Worm (Caenorhabditis elegans) whole organism, midembryonic: ENCODE results near the gene C16B8.3.

Experiments used
- cog-1 ChIP-seq: sonication (generic microtip); optimal IDR thresholded peaks from 2 replicates; lab custom pipeline; 2016; ENCODE audit warnings: missing genetic modification characterization, missing compliant biosample characterization
- flt-1 ChIP-seq: fragments of 200-800 bp; sonication (Bioruptor generic); IDR thresholded peaks from 2 replicates; pipeline ENCODE4 v1.3.6; 2022; ENCODE audit warnings: missing genetic modification characterization, missing compliant biosample characterization
- klf-2 ChIP-seq: fragments of 200-800 bp; sonication (Bioruptor generic); conservative IDR thresholded peaks from 2 replicates; pipeline ENCODE4 v1.3.6; 2022; ENCODE audit warnings: missing genetic modification reagents, missing genetic modification characterization, missing compliant biosample characterization
- med-1 ChIP-seq: sonication (generic microtip); optimal IDR thresholded peaks from 2 replicates; lab custom pipeline; 2017; ENCODE audit warnings: missing genetic modification characterization, mild to moderate bottlenecking, missing compliant biosample characterization, antibody characterized with exemption, missing genetic modification reagents; ENCODE audit not compliant: insufficient read depth
- tab-1 ChIP-seq: fragments of 200-800 bp; sonication (Bioruptor generic); IDR thresholded peaks from 2 replicates; pipeline ENCODE4 v1.3.6; 2022; ENCODE audit warnings: missing genetic modification characterization, missing compliant biosample characterization
- ztf-29 ChIP-seq: fragments of 200-800 bp; sonication (Bioruptor generic); IDR thresholded peaks from 2 replicates; pipeline ENCODE4 v1.3.6; 2022; ENCODE audit warnings: missing genetic modification reagents, missing genetic modification characterization, missing compliant biosample characterization

ce11 chrX:4010383-4010782, 41.9 kb upstream of the C16B8.3 start:
- TF ChIP-seq tab-1 (GFP tag; lab: Robert Waterston, UW) (no peak), klf-2 (GFP tag; lab: Robert Waterston, UW) (no peak), ztf-29 (GFP tag; lab: Robert Waterston, UW) (no peak), med-1 (no peak), cog-1 (tag; lab: Kevin White, UChicago) (no peak), flt-1 (GFP tag; lab: Robert Waterston, UW) (no peak)
